Fruit fly (Drosophila melanogaster) whole organism, embryonic: Measurements from ENCODE around the gene fit.

ENCODE experiments used
- ATbp ChIP-seq: fragments of 200-800 bp; sonication (Bioruptor generic); optimal IDR thresholded peaks from 2 replicates; lab custom pipeline; 2017; ENCODE audit warnings: missing biosample characterization, mild to moderate bottlenecking, missing genetic modification characterization, missing genetic modification reagents
- CG10209 ChIP-seq: fragments of 200-800 bp; sonication (Bioruptor generic); optimal IDR thresholded peaks from 3 replicates; lab custom pipeline; 2017; ENCODE audit warnings: missing biosample characterization, mild to moderate bottlenecking, missing genetic modification characterization, missing genetic modification reagents
- CG11504 ChIP-seq: fragments of 200-800 bp; sonication (Bioruptor generic); optimal IDR thresholded peaks from 3 replicates; lab custom pipeline; 2019; ENCODE audit warnings: missing biosample characterization, mild to moderate bottlenecking, missing genetic modification characterization, moderate library complexity
- CG13424 ChIP-seq: fragments of 200-800 bp; sonication (Bioruptor generic); optimal IDR thresholded peaks from 2 replicates; lab custom pipeline; 2019; ENCODE audit warnings: missing biosample characterization, mild to moderate bottlenecking, missing genetic modification characterization, moderate library complexity
- CG14441 ChIP-seq: fragments of 200-800 bp; sonication (Bioruptor generic); IDR thresholded peaks from 2 replicates; pipeline ENCODE4 v1.3.6; 2022; ENCODE audit warnings: missing biosample characterization, missing genetic modification characterization
- CG14667 ChIP-seq: fragments of 200-800 bp; sonication (Bioruptor generic); IDR thresholded peaks from 2 replicates; pipeline ENCODE4 v1.3.6; 2022; ENCODE audit warnings: missing biosample characterization, missing genetic modification characterization
- CG15269 ChIP-seq: fragments of 200-800 bp; sonication (Bioruptor generic); optimal IDR thresholded peaks from 2 replicates; lab custom pipeline; 2018; ENCODE audit warnings: missing biosample characterization, mild to moderate bottlenecking, missing genetic modification characterization, moderate library complexity
- CG15479 ChIP-seq: fragments of 200-800 bp; sonication (Bioruptor generic); optimal IDR thresholded peaks from 3 replicates; lab custom pipeline; 2019; ENCODE audit warnings: missing biosample characterization, mild to moderate bottlenecking, missing genetic modification characterization, moderate library complexity
- CG17328 ChIP-seq: fragments of 200-800 bp; sonication (Bioruptor generic); IDR thresholded peaks from 2 replicates; pipeline ENCODE4 v1.3.6; 2022; ENCODE audit warnings: missing biosample characterization, missing genetic modification characterization
- CG17359 ChIP-seq: fragments of 200-800 bp; sonication (Bioruptor generic); optimal IDR thresholded peaks from 3 replicates; lab custom pipeline; 2018; ENCODE audit warnings: missing biosample characterization, mild to moderate bottlenecking, missing genetic modification characterization, moderate library complexity
- CG17829 ChIP-seq: fragments of 200-800 bp; optimal IDR thresholded peaks from 2 replicates; lab custom pipeline; 2019; ENCODE audit warnings: missing biosample characterization, mild to moderate bottlenecking, missing genetic modification characterization, moderate library complexity
- CG18262 ChIP-seq: fragments of 200-800 bp; optimal IDR thresholded peaks from 3 replicates; lab custom pipeline; 2019; ENCODE audit warnings: missing biosample characterization, mild to moderate bottlenecking, missing genetic modification characterization, moderate library complexity
- CG2199 ChIP-seq: fragments of 200-800 bp; sonication (Bioruptor generic); IDR thresholded peaks from 3 replicates; pipeline ENCODE4 v1.3.6; 2022; ENCODE audit warnings: missing biosample characterization, missing genetic modification characterization
- CG2712 ChIP-seq: fragments of 200-800 bp; optimal IDR thresholded peaks from 3 replicates; lab custom pipeline; 2019; ENCODE audit warnings: missing biosample characterization, mild to moderate bottlenecking, missing genetic modification characterization, moderate library complexity
- CG31441 ChIP-seq: fragments of 200-800 bp; sonication (Bioruptor generic); IDR thresholded peaks from 2 replicates; pipeline ENCODE4 v1.3.6; 2022; ENCODE audit warnings: missing biosample characterization, missing genetic modification characterization
- CG4730 ChIP-seq: fragments of 200-800 bp; sonication (Bioruptor generic); IDR thresholded peaks from 2 replicates; pipeline ENCODE4 v1.3.6; 2022; ENCODE audit warnings: missing biosample characterization, missing genetic modification characterization
- CG7786 ChIP-seq: fragments of 200-800 bp; sonication (Bioruptor generic); optimal IDR thresholded peaks from 2 replicates; lab custom pipeline; 2016; ENCODE audit warnings: missing biosample characterization, missing genetic modification characterization
- CG7839 ChIP-seq: fragments of 200-800 bp; sonication (Bioruptor generic); optimal IDR thresholded peaks from 3 replicates; lab custom pipeline; 2018; ENCODE audit warnings: missing biosample characterization, mild to moderate bottlenecking, missing genetic modification characterization, moderate library complexity
- CG8089 ChIP-seq: fragments of 200-800 bp; sonication (Bioruptor generic); optimal IDR thresholded peaks from 3 replicates; lab custom pipeline; 2016; ENCODE audit warnings: missing biosample characterization, missing genetic modification characterization
- CG8478 ChIP-seq: fragments of >200 bp; optimal IDR thresholded peaks from 2 replicates; lab custom pipeline; 2018
- CoRest ChIP-seq: fragments of 200-800 bp; sonication (Bioruptor generic); optimal IDR thresholded peaks from 3 replicates; lab custom pipeline; 2018; ENCODE audit warnings: missing biosample characterization, mild to moderate bottlenecking, missing genetic modification characterization, moderate library complexity
- Dbx ChIP-seq: fragments of 200-800 bp; sonication (Bioruptor generic); IDR thresholded peaks from 3 replicates; pipeline ENCODE4 v1.3.6; 2022; ENCODE audit warnings: missing biosample characterization, missing genetic modification characterization
- Dek ChIP-seq: fragments of 200-800 bp; sonication (Bioruptor generic); optimal IDR thresholded peaks from 3 replicates; lab custom pipeline; 2019; ENCODE audit warnings: missing biosample characterization, mild to moderate bottlenecking, missing genetic modification characterization, moderate library complexity
- Hmr ChIP-seq: fragments of 200-800 bp; sonication (Bioruptor generic); optimal IDR thresholded peaks from 3 replicates; lab custom pipeline; 2017; ENCODE audit warnings: mild to moderate bottlenecking, missing biosample characterization, missing genetic modification reagents, missing genetic modification characterization
- Hr51 ChIP-seq, 2 experiments: fragments of 200-800 bp; sonication (Bioruptor generic); optimal IDR thresholded peaks; 2 replicates in 1 of 2; 3 replicates in 1 of 2; lab custom pipeline; 2016 to 2018; ENCODE audit warnings: missing biosample characterization in 2 of 2, missing genetic modification characterization in 2 of 2, mild to moderate bottlenecking in 1 of 2, moderate library complexity in 1 of 2
- Kr ChIP-seq: fragments of 200-800 bp; sonication (Bioruptor generic); optimal IDR thresholded peaks from 2 replicates; lab custom pipeline; 2017; ENCODE audit warnings: missing biosample characterization, mild to moderate bottlenecking, missing genetic modification characterization
- Med ChIP-seq: fragments of 200-800 bp; sonication (Bioruptor generic); peaks from one replicate; lab custom pipeline; 2016; ENCODE audit warnings: missing biosample characterization, missing genetic modification characterization, mild to moderate bottlenecking, inconsistent platforms, moderate library complexity
- Oli ChIP-seq: fragments of 200-800 bp; sonication (Bioruptor generic); optimal IDR thresholded peaks from 2 replicates; lab custom pipeline; 2018; ENCODE audit warnings: missing biosample characterization, mild to moderate bottlenecking, missing genetic modification characterization, moderate library complexity
- Pdp1 ChIP-seq, 2 experiments: fragments of 200-800 bp; sonication (Bioruptor generic); optimal IDR thresholded peaks; 3 replicates each; lab custom pipeline; 2016; ENCODE audit warnings: missing biosample characterization in 2 of 2, missing genetic modification characterization in 2 of 2, mild to moderate bottlenecking in 1 of 2, moderate library complexity in 1 of 2
- Rfx ChIP-seq: fragments of 200-800 bp; sonication (Bioruptor generic); IDR thresholded peaks from 2 replicates; pipeline ENCODE4 v1.3.6; 2022; ENCODE audit warnings: missing biosample characterization, missing genetic modification characterization
- Xrp1 ChIP-seq: fragments of 200-800 bp; sonication (Bioruptor generic); IDR thresholded peaks from 2 replicates; pipeline ENCODE4 v1.3.6; 2022; ENCODE audit warnings: missing biosample characterization, missing genetic modification characterization
- bowl ChIP-seq: fragments of 200-800 bp; sonication (Bioruptor generic); IDR thresholded peaks from 2 replicates; pipeline ENCODE4 v1.3.6; 2022; ENCODE audit warnings: missing biosample characterization, missing genetic modification characterization
- dmrt99B ChIP-seq: fragments of 200-800 bp; sonication (Bioruptor generic); optimal IDR thresholded peaks from 2 replicates; lab custom pipeline; 2018; ENCODE audit warnings: missing biosample characterization, mild to moderate bottlenecking, missing genetic modification characterization, moderate library complexity
- eve ChIP-seq, 2 experiments: fragments of >200 bp; optimal IDR thresholded peaks; 2 replicates each; lab custom pipeline; 2017; ENCODE audit warnings: missing biosample characterization in 2 of 2, missing genetic modification characterization in 2 of 2
- gcm ChIP-seq: fragments of 200-800 bp; sonication (Bioruptor generic); optimal IDR thresholded peaks from 2 replicates; lab custom pipeline; 2019; ENCODE audit warnings: missing biosample characterization, mild to moderate bottlenecking, missing genetic modification characterization, moderate library complexity
- gem ChIP-seq: fragments of 200-800 bp; sonication (Bioruptor generic); optimal IDR thresholded peaks from 2 replicates; lab custom pipeline; 2019; ENCODE audit warnings: missing biosample characterization, mild to moderate bottlenecking, missing genetic modification characterization, moderate library complexity
- grau ChIP-seq: fragments of 200-800 bp; optimal IDR thresholded peaks from 3 replicates; lab custom pipeline; 2019; ENCODE audit warnings: missing biosample characterization, mild to moderate bottlenecking, missing genetic modification characterization, moderate library complexity
- hkb ChIP-seq, 2 experiments: fragments of 200-800 bp in 1 of 2; fragments of >200 bp in 1 of 2; sonication (Bioruptor generic) in 1 of 2; IDR thresholded peaks in 1 of 2; optimal IDR thresholded peaks in 1 of 2; 2 replicates each; pipeline versions ENCODE4 v1.3.6 to Lab custom; 2017 to 2022; ENCODE audit warnings: missing biosample characterization in 1 of 2, missing genetic modification characterization in 1 of 2
- lmd ChIP-seq: fragments of 200-800 bp; sonication (Bioruptor generic); IDR thresholded peaks from 2 replicates; pipeline ENCODE4 v1.3.6; 2022; ENCODE audit warnings: missing biosample characterization, missing genetic modification characterization
- row ChIP-seq: fragments of 200-800 bp; sonication (Bioruptor generic); IDR thresholded peaks from 3 replicates; pipeline ENCODE4 v1.3.6; 2022; ENCODE audit warnings: missing biosample characterization, missing genetic modification characterization
- sens ChIP-seq: fragments of 200-800 bp; sonication (Bioruptor generic); peaks from one replicate; lab custom pipeline; 2016; ENCODE audit warnings: missing biosample characterization, missing genetic modification characterization
- sisA ChIP-seq: fragments of 200-800 bp; sonication (Bioruptor generic); IDR thresholded peaks from 2 replicates; pipeline ENCODE4 v1.3.6; 2022; ENCODE audit warnings: missing biosample characterization, missing genetic modification characterization
- sna ChIP-seq: fragments of 200-800 bp; sonication (Bioruptor generic); IDR thresholded peaks from 2 replicates; pipeline ENCODE4 v1.3.6; 2022; ENCODE audit warnings: missing biosample characterization, missing genetic modification characterization; ENCODE audit not compliant: partially characterized antibody
- tgo ChIP-seq: fragments of 200-800 bp; sonication (Bioruptor generic); IDR thresholded peaks from 3 replicates; pipeline ENCODE4 v1.3.6; 2022; ENCODE audit warnings: missing biosample characterization, missing genetic modification characterization
- unpg ChIP-seq: fragments of 200-800 bp; sonication (Bioruptor generic); optimal IDR thresholded peaks from 3 replicates; lab custom pipeline; 2018; ENCODE audit warnings: missing biosample characterization, mild to moderate bottlenecking, missing genetic modification characterization, moderate library complexity
- z ChIP-seq: fragments of 200-800 bp; sonication (Bioruptor generic); IDR thresholded peaks from 3 replicates; pipeline ENCODE4 v1.3.6; 2022; ENCODE audit warnings: missing biosample characterization, missing genetic modification characterization

fit gene

dm6 chr3R:21864484-21864883 lies 19.8 kb downstream of the fit start:
- peak; percentile 78 for TF ChIP-seq gcm (GFP tag; lab: Kevin White, UChicago)
- peak; percentile 49 for TF ChIP-seq Med (GFP tag; lab: Kevin White, UChicago)
- TF ChIP-seq CG2199 (GFP tag; lab: Robert Waterston, UW), result peak; percentile 71; the same call in 1 of the 3 replicates
- peak; percentile 26 for TF ChIP-seq sens (GFP tag; lab: Kevin White, UChicago)
- no peak for TF ChIP-seq CG8478
- TF ChIP-seq Pdp1 (GFP tag; optimal IDR thresholded peaks at IDR 0.05; lab: Kevin White, UChicago), result no peak
- TF ChIP-seq eve (GFP tag; optimal IDR thresholded peaks at IDR 0.05; lab: Kevin White, UChicago), result peak in 1 of 2 experiments; percentile 34
- TF ChIP-seq, all 482 proteins: peak for 5

- TF ChIP-seq Pdp1 (GFP tag; optimal IDR thresholded peaks at IDR 0.05; lab: Kevin White, UChicago) (peak in 1 of 2 experiments; percentile 79), CG4730 (GFP tag; lab: Robert Waterston, UW) (no peak), Hr51 (GFP tag; optimal IDR thresholded peaks at IDR 0.05; lab: Kevin White, UChicago) (peak in 1 of 2 experiments; percentile 64), CoRest (peak; percentile 7), CG17829 (peak; percentile 4), grau (tag; lab: Kevin White, UChicago) (peak; percentile 3), CG2712 (peak; percentile 21), bowl (GFP tag; lab: Robert Waterston, UW) (peak; percentile 33; the same call in 1 of the 2 replicates), gem (tag; lab: Kevin White, UChicago) (peak; percentile 24), CG14667 (GFP tag; lab: Robert Waterston, UW) (no peak), unpg (GFP tag; lab: Kevin White, UChicago) (peak; percentile 2), CG15479 (GFP tag; lab: Kevin White, UChicago) (no peak), CG10209 (peak; percentile 20), CG7839 (tag; lab: Kevin White, UChicago) (peak; percentile 20), Xrp1 (GFP tag; lab: Robert Waterston, UW) (0 out of 2 replicates have a peak, but pooled peaks have one; percentile 35), CG7786 (GFP tag; lab: Kevin White, UChicago) (no peak), Oli (tag; lab: Kevin White, UChicago) (peak; percentile 13), hkb (optimal IDR thresholded peaks at IDR 0.05; lab: Kevin White, UChicago) (no peak), hkb (GFP tag; IDR thresholded peaks at IDR 0.05; lab: Robert Waterston, UW) (peak; percentile 20; the same call in 1 of the 2 replicates), z (GFP tag; lab: Robert Waterston, UW) (no peak), sisA (GFP tag; lab: Robert Waterston, UW) (0 out of 2 replicates have a peak, but pooled peaks have one; percentile 7), sna (GFP tag; lab: Robert Waterston, UW) (no peak), Dbx (GFP tag; lab: Robert Waterston, UW) (no peak), CG8089 (GFP tag; lab: Kevin White, UChicago) (no peak), CG13424 (peak; percentile 7), CG14441 (peak; percentile 14; the same call in 1 of the 2 replicates), row (GFP tag; lab: Robert Waterston, UW) (peak; percentile 43), CG18262 (tag; lab: Kevin White, UChicago) (peak; percentile 28), Dek (tag; lab: Kevin White, UChicago) (no peak), Rfx (GFP tag; lab: Robert Waterston, UW) (0 out of 2 replicates have a peak, but pooled peaks have one; percentile 7), Hmr (GFP tag; lab: Kevin White, UChicago) (no peak), ATbp (GFP tag; lab: Kevin White, UChicago) (peak; percentile 14), CG17359 (tag; lab: Kevin White, UChicago) (peak; percentile 19), tgo (GFP tag; lab: Robert Waterston, UW) (peak; percentile 30; the same call in 1 of the 3 replicates), CG15269 (tag; lab: Kevin White, UChicago) (peak; percentile 32), CG31441 (0 out of 2 replicates have a peak, but pooled peaks have one; percentile 29), dmrt99B (tag; lab: Kevin White, UChicago) (peak; percentile 51), sens (GFP tag; lab: Kevin White, UChicago) (peak; percentile 19), CG11504 (tag; lab: Kevin White, UChicago) (peak; percentile 34), CG17328 (GFP tag; lab: Robert Waterston, UW) (peak; percentile 25; the same call in 1 of the 2 replicates), lmd (peak; percentile 14; the same call in 1 of the 2 replicates), Kr (GFP tag; lab: Kevin White, UChicago) (peak; percentile 16)
Measured at dm6 chr3R:21863817-21864384, 20.4 kb downstream of the fit start.
